Worm (Caenorhabditis elegans) whole organism, L4/young adult: ENCODE data around the gene stdh-3.

Experiments
- W03F9.2 ChIP-seq: fragments of 150-350 bp; optimal IDR thresholded peaks from 2 replicates; lab custom pipeline; 2014; ENCODE audit warnings: missing biosample characterization, missing genetic modification characterization
- him-1 ChIP-seq: sonication (generic microtip); optimal IDR thresholded peaks from 2 replicates; lab custom pipeline; 2016; ENCODE audit warnings: missing genotype, missing genetic modification reagents, missing genetic modification characterization, missing compliant biosample characterization

- TF ChIP-seq him-1 (no peak), W03F9.2 (no peak)
Observed at ce11 chrV:13929503-13929902, 25.1 kb downstream of the stdh-3 start, which contains the start of gene srxa-13.
